Worm (Caenorhabditis elegans) whole organism, L4 larva: ENCODE results near the gene mrps-12.

Source experiments
- ZK546.5 ChIP-seq, 2 experiments: sonication (generic microtip); optimal IDR thresholded peaks; 2 replicates each; lab custom pipeline; 2017; ENCODE audit warnings: missing biosample characterization in 2 of 2, missing genetic modification characterization in 2 of 2
- aly-2 ChIP-seq: sonication (generic microtip); optimal IDR thresholded peaks from 2 replicates; lab custom pipeline; 2018; ENCODE audit warnings: missing biosample characterization, missing genetic modification characterization
- ama-1 ChIP-seq: fragments of 150-350 bp; optimal IDR thresholded peaks from 2 replicates; lab custom pipeline; 2014; ENCODE audit warnings: inconsistent platforms, mixed read lengths
- ceh-82 ChIP-seq: sonication (generic microtip); optimal IDR thresholded peaks from 2 replicates; lab custom pipeline; 2017; ENCODE audit warnings: missing biosample characterization, missing genetic modification characterization
- ces-1 ChIP-seq: fragments of 150-350 bp; sonication (generic microtip); optimal IDR thresholded peaks from 4 replicates; lab custom pipeline; 2014; ENCODE audit warnings: missing biosample characterization, missing genetic modification reagents, missing genetic modification characterization
- cey-2 ChIP-seq: sonication (generic microtip); optimal IDR thresholded peaks from 3 replicates; lab custom pipeline; 2017; ENCODE audit warnings: missing genetic modification characterization, mild to moderate bottlenecking, missing compliant biosample characterization, antibody characterized with exemption, borderline replicate concordance; ENCODE audit not compliant: insufficient read depth
- jun-1 ChIP-seq: fragments of 150-350 bp; optimal IDR thresholded peaks from 2 replicates; lab custom pipeline; 2014; ENCODE audit warnings: missing biosample characterization, missing genetic modification reagents, missing genetic modification characterization
- pqm-1 ChIP-seq: sonication (generic microtip); optimal IDR thresholded peaks from 2 replicates; lab custom pipeline; 2017; ENCODE audit warnings: missing biosample characterization, missing genetic modification characterization
- tra-1 ChIP-seq: fragments of 200-800 bp; sonication (Bioruptor generic); IDR thresholded peaks from 2 replicates; pipeline ENCODE4 v1.3.6; 2022; ENCODE audit warnings: missing genetic modification reagents, missing genetic modification characterization, missing compliant biosample characterization
- unc-62 ChIP-seq, 3 experiments: fragments of 150-350 bp in 1 of 3; sonication (generic microtip); optimal IDR thresholded peaks in 2 of 3; peaks in 1 of 3; 1 replicate in 1 of 3; 2 replicates in 2 of 3; lab custom pipeline; 2014 to 2017; ENCODE audit warnings: missing biosample characterization in 3 of 3, missing genetic modification characterization in 3 of 3, missing genetic modification reagents in 3 of 3, missing genotype in 1 of 3

DNA sequence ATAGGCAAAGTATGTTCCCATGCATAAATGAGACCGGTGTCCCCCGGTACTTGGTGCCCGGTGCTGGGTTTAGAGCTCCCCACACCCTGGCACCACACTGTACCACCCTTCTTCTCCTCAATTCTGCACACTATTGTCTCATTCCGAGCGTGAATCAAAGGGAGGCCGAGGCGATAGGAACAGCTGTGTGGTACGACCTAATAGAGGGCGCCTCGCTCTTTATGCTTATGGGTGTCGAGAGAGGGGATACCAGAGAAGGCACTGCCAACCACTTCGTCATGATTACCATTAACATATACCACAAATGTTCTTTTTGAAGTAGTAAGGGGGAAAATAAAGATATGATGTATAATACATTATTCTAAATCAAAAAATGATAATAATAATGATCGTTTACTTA lies 32.8 kb downstream of the mrps-12 start:
- TF ChIP-seq ceh-82 (no peak), jun-1 (tag; lab: Kevin White, UChicago) (no peak), ZK546.5 (tag; optimal IDR thresholded peaks at IDR 0.05; lab: Kevin White, UChicago) (no peak), pqm-1 (tag; lab: Kevin White, UChicago) (no peak), ces-1 (GFP tag; lab: Kevin White, UChicago) (no peak), cey-2 (tag; lab: Kevin White, UChicago) (no peak), tra-1 (GFP tag; lab: Robert Waterston, UW) (no peak), aly-2 (tag; lab: Kevin White, UChicago) (no peak), ama-1 (lab: Kevin White, UChicago) (no peak), unc-62 (GFP tag; optimal IDR thresholded peaks at IDR 0.05 in 1 of 2; lab: Kevin White, UChicago) (no peak), unc-62 (tag; optimal IDR thresholded peaks at IDR 0.05; lab: Kevin White, UChicago) (no peak)
